Worm (Caenorhabditis elegans) whole organism, young adult: Measurements from ENCODE around the gene cpna-3.

Source experiments
- atf-7 ChIP-seq: sonication (generic microtip); optimal IDR thresholded peaks from 2 replicates; lab custom pipeline; 2017; ENCODE audit warnings: mild to moderate bottlenecking, missing genetic modification characterization, missing compliant biosample characterization
- chd-7 ChIP-seq: sonication (generic microtip); optimal IDR thresholded peaks from 2 replicates; lab custom pipeline; 2016; ENCODE audit warnings: mild to moderate bottlenecking, missing genetic modification characterization, moderate library complexity, missing compliant biosample characterization
- dpl-1 ChIP-seq: fragments of 150-350 bp; optimal IDR thresholded peaks from 2 replicates; lab custom pipeline; 2014; ENCODE audit warnings: missing biosample characterization, missing genetic modification reagents, missing genetic modification characterization
- lin-40 ChIP-seq: sonication (generic microtip); optimal IDR thresholded peaks from 2 replicates; lab custom pipeline; 2016; ENCODE audit warnings: missing genetic modification characterization, mild to moderate bottlenecking, missing compliant biosample characterization, missing genotype, missing genetic modification reagents
- mel-28 ChIP-seq: sonication (generic microtip); optimal IDR thresholded peaks from 2 replicates; lab custom pipeline; 2016; ENCODE audit warnings: borderline replicate concordance, mild to moderate bottlenecking, missing genetic modification characterization, missing compliant biosample characterization
- nfya-2 ChIP-seq: fragments of 200-800 bp; sonication (Bioruptor generic); IDR thresholded peaks from 2 replicates; pipeline ENCODE4 v1.3.6; 2022; ENCODE audit warnings: missing genetic modification reagents, missing genetic modification characterization, missing compliant biosample characterization
- rec-8 ChIP-seq, 2 experiments: sonication (generic microtip); optimal IDR thresholded peaks; 2 replicates each; lab custom pipeline; 2016; ENCODE audit warnings: mild to moderate bottlenecking in 2 of 2, missing genetic modification characterization in 2 of 2, missing genetic modification reagents in 2 of 2, missing genotype in 2 of 2, missing biosample characterization in 1 of 2, missing compliant biosample characterization in 1 of 2, moderate library complexity in 1 of 2
- xnd-1 ChIP-seq: sonication (generic microtip); optimal IDR thresholded peaks from 2 replicates; lab custom pipeline; 2016; ENCODE audit warnings: missing genotype, missing genetic modification reagents, missing genetic modification characterization, missing compliant biosample characterization

DNA sequence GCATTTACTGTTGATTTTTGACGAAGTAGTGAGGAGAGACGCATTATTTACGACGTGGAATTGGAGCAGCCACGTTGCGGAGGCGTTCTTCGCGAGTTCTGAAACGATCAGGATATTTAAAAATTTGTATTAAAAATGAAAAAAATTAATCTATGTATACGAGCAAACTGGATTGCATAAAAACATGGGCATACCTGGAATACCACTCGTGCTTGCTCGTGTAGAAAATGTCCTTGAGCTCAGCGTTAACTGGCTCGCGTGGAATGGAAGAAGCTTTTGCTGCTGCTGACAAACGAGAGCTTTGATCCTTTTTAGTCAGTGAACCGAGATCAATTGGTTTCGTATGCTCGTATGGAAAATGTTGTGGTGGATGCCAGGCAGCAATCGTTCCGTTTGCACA, 2.7 kb upstream of the cpna-3 start, which contains the start of gene lpl-1:
- TF ChIP-seq xnd-1 (tag; lab: Kevin White, UChicago) (no peak), atf-7 (tag; lab: Kevin White, UChicago) (no peak), mel-28 (tag; lab: Kevin White, UChicago) (no peak), rec-8 (tag; optimal IDR thresholded peaks at IDR 0.05; lab: Kevin White, UChicago) (no peak), lin-40 (no peak), nfya-2 (GFP tag; lab: Robert Waterston, UW) (no peak), dpl-1 (GFP tag; lab: Kevin White, UChicago) (no peak), chd-7 (tag; lab: Kevin White, UChicago) (no peak)
